Worm (Caenorhabditis elegans): Measurements from ENCODE around the gene aman-2.

Gene aman-2

ce11 chrV:11942325-11942724 is 9.3 kb upstream of the aman-2 start, which contains the start of gene F58H1.6:
TSS of gene F58H1.6 (plus strand) at chrV:11942625.
- TF ChIP-seq die-1 (tag; optimal IDR thresholded peaks at IDR 0.05): no peak
- no peak for TF ChIP-seq F37B4.10 (GFP tag; IDR thresholded peaks at IDR 0.05)
- TF ChIP-seq F33H1.4 (GFP tag; IDR thresholded peaks at IDR 0.05): no peak
- TF ChIP-seq lin-35 (GFP tag; optimal IDR thresholded peaks at IDR 0.05): no peak
- no peak for TF ChIP-seq lin-40 (tag; optimal IDR thresholded peaks at IDR 0.05)
- no peak for TF ChIP-seq athp-1 (tag; optimal IDR thresholded peaks at IDR 0.05)
- TF ChIP-seq fkh-3 (tag; optimal IDR thresholded peaks at IDR 0.05): no peak
- TF ChIP-seq snpc-1.3 (tag; optimal IDR thresholded peaks at IDR 0.05; ENCODE audit: insufficient read depth): no peak
- no peak for TF ChIP-seq rec-8 (tag; optimal IDR thresholded peaks at IDR 0.05)
- no peak for TF ChIP-seq ztf-6 (GFP tag; IDR thresholded peaks at IDR 0.05)
- no peak for TF ChIP-seq lin-26 (GFP tag; IDR thresholded peaks at IDR 0.05)
- no peak for TF ChIP-seq snpc-4 (GFP tag; optimal IDR thresholded peaks at IDR 0.05)
- TF ChIP-seq snpc-4 (tag; optimal IDR thresholded peaks at IDR 0.05): no peak
- no peak for TF ChIP-seq madf-8 (GFP tag; conservative IDR thresholded peaks at IDR 0.05)
- no peak for TF ChIP-seq Y67H2A.10 (GFP tag; conservative IDR thresholded peaks at IDR 0.05)
- TF ChIP-seq lir-1 (GFP tag; conservative IDR thresholded peaks at IDR 0.05): no peak
- TF ChIP-seq ceh-100 (GFP tag; IDR thresholded peaks at IDR 0.05): no peak
- TF ChIP-seq chd-7 (tag; optimal IDR thresholded peaks at IDR 0.05): no peak
- no peak for TF ChIP-seq attf-3 (GFP tag; conservative IDR thresholded peaks at IDR 0.05)

ce11 chrV:11941664-11942063 is 8.6 kb upstream of the aman-2 start:
- TF ChIP-seq hmg-20 (GFP tag; IDR thresholded peaks at IDR 0.05): no peak
- TF ChIP-seq B0019.2 (GFP tag; conservative IDR thresholded peaks at IDR 0.05): no peak
- TF ChIP-seq atf-7 (tag; optimal IDR thresholded peaks at IDR 0.05): peak; percentile 70
- TF ChIP-seq him-1 (tag; optimal IDR thresholded peaks at IDR 0.05): no peak
- TF ChIP-seq madf-3 (GFP tag; IDR thresholded peaks at IDR 0.05): no peak
- TF ChIP-seq nhr-80 (tag; optimal IDR thresholded peaks at IDR 0.05): peak; percentile 84

- TF ChIP-seq B0019.2 (GFP tag; conservative IDR thresholded peaks at IDR 0.05) (no peak), ztf-26 (tag; optimal IDR thresholded peaks at IDR 0.05) (no peak), xnd-1 (tag; optimal IDR thresholded peaks at IDR 0.05) (no peak), ztf-25 (GFP tag; IDR thresholded peaks at IDR 0.05) (no peak), mxl-1 (tag; optimal IDR thresholded peaks at IDR 0.05) (no peak), ccch-3 (GFP tag; optimal IDR thresholded peaks at IDR 0.05) (no peak)
Measured at ce11 chrV:11940329-11940728, 7.3 kb upstream of the aman-2 start.

- TF ChIP-seq unc-130 (GFP tag; optimal IDR thresholded peaks at IDR 0.05): no peak
- TF ChIP-seq Y53G8AR.9 (GFP tag; conservative IDR thresholded peaks at IDR 0.05): no peak
- TF ChIP-seq lir-1 (GFP tag; conservative IDR thresholded peaks at IDR 0.05): no peak
- TF ChIP-seq nfya-1 (tag; optimal IDR thresholded peaks at IDR 0.05; ENCODE audit: borderline replicate concordance, insufficient read depth): no peak
- no peak for TF ChIP-seq lsl-1 (GFP tag; optimal IDR thresholded peaks at IDR 0.05)
- no peak for TF ChIP-seq him-1 (tag; optimal IDR thresholded peaks at IDR 0.05)
- no peak for TF ChIP-seq F57C9.4 (tag; optimal IDR thresholded peaks at IDR 0.05)
- TF ChIP-seq ceh-79 (tag; optimal IDR thresholded peaks at IDR 0.05): no peak
- no peak for TF ChIP-seq F49E8.2 (tag; optimal IDR thresholded peaks at IDR 0.05; ENCODE audit: insufficient read depth)
- TF ChIP-seq nhr-120 (GFP tag; IDR thresholded peaks at IDR 0.05): no peak
- TF ChIP-seq B0261.1 (tag; optimal IDR thresholded peaks at IDR 0.05): no peak
- TF ChIP-seq chd-7 (tag; optimal IDR thresholded peaks at IDR 0.05): no peak
- TF ChIP-seq fkh-3 (tag; optimal IDR thresholded peaks at IDR 0.05): no peak
- TF ChIP-seq hlh-12 (tag; optimal IDR thresholded peaks at IDR 0.05): no peak
- no peak for TF ChIP-seq ztf-26 (tag; optimal IDR thresholded peaks at IDR 0.05)
- no peak for TF ChIP-seq F10E7.11 (tag; optimal IDR thresholded peaks at IDR 0.05)
Measured at ce11 chrV:11937710-11938109, 4.7 kb upstream of the aman-2 start, which contains the start of gene gpla-1. TSS of gene gpla-1 (minus strand) at chrV:11937810.
